Worm (Caenorhabditis elegans) whole organism, late embryonic: ENCODE data around the gene sra-30.

Source experiments
- F13H6.1 ChIP-seq: sonication (generic microtip); optimal IDR thresholded peaks from 2 replicates; lab custom pipeline; 2016; ENCODE audit warnings: missing genetic modification characterization, missing compliant biosample characterization
- K02D7.2 ChIP-seq: sonication (generic microtip); optimal IDR thresholded peaks from 2 replicates; lab custom pipeline; 2017; ENCODE audit warnings: mild to moderate bottlenecking, missing genetic modification characterization, missing compliant biosample characterization
- K09A11.1 ChIP-seq: sonication (generic microtip); optimal IDR thresholded peaks from 2 replicates; lab custom pipeline; 2017; ENCODE audit warnings: antibody characterized with exemption, mild to moderate bottlenecking, missing genetic modification characterization, missing compliant biosample characterization; ENCODE audit not compliant: insufficient read depth
- Y22D7AL.16 ChIP-seq: sonication (generic microtip); optimal IDR thresholded peaks from 2 replicates; lab custom pipeline; 2016; ENCODE audit warnings: missing genetic modification characterization, missing compliant biosample characterization
- ceh-18 ChIP-seq: sonication (generic microtip); optimal IDR thresholded peaks from 2 replicates; lab custom pipeline; 2016; ENCODE audit warnings: missing genetic modification characterization, missing compliant biosample characterization
- ceh-22 ChIP-seq: sonication (generic microtip); optimal IDR thresholded peaks from 2 replicates; lab custom pipeline; 2017; ENCODE audit warnings: missing biosample characterization, missing genetic modification characterization
- ceh-34 ChIP-seq: sonication (generic microtip); optimal IDR thresholded peaks from 2 replicates; lab custom pipeline; 2016; ENCODE audit warnings: mild to moderate bottlenecking, missing genetic modification characterization, missing compliant biosample characterization
- ceh-6 ChIP-seq: fragments of 200-800 bp; sonication (Bioruptor generic); optimal IDR thresholded peaks from 2 replicates; lab custom pipeline; 2018; ENCODE audit warnings: mild to moderate bottlenecking, missing genetic modification characterization, missing compliant biosample characterization
- ceh-9 ChIP-seq: sonication (generic microtip); optimal IDR thresholded peaks from 2 replicates; lab custom pipeline; 2016; ENCODE audit warnings: mild to moderate bottlenecking, missing genetic modification characterization, inconsistent platforms, missing compliant biosample characterization
- dmd-4 ChIP-seq: sonication (generic microtip); optimal IDR thresholded peaks from 2 replicates; lab custom pipeline; 2016; ENCODE audit warnings: borderline replicate concordance, missing genetic modification characterization, missing compliant biosample characterization
- ets-4 ChIP-seq: sonication (generic microtip); optimal IDR thresholded peaks from 2 replicates; lab custom pipeline; 2016; ENCODE audit warnings: missing genetic modification characterization, missing compliant biosample characterization
- fax-1 ChIP-seq: sonication (generic microtip); optimal IDR thresholded peaks from 2 replicates; lab custom pipeline; 2016; ENCODE audit warnings: missing genotype, missing genetic modification characterization, missing compliant biosample characterization
- fkh-10 ChIP-seq: fragments of 150-350 bp; optimal IDR thresholded peaks from 2 replicates; lab custom pipeline; 2014; ENCODE audit warnings: missing biosample characterization, missing genetic modification reagents, missing genetic modification characterization
- fkh-6 ChIP-seq: sonication (generic microtip); optimal IDR thresholded peaks from 2 replicates; lab custom pipeline; 2016; ENCODE audit warnings: missing genetic modification characterization, missing compliant biosample characterization
- hlh-13 ChIP-seq: fragments of 200-800 bp; sonication (Bioruptor generic); optimal IDR thresholded peaks from 2 replicates; lab custom pipeline; 2018; ENCODE audit warnings: mild to moderate bottlenecking, missing genetic modification characterization, missing compliant biosample characterization
- lim-6 ChIP-seq: sonication (generic microtip); optimal IDR thresholded peaks from 2 replicates; lab custom pipeline; 2016; ENCODE audit warnings: missing genetic modification characterization, missing compliant biosample characterization
- lin-11 ChIP-seq: fragments of 200-800 bp; sonication (Bioruptor generic); optimal IDR thresholded peaks from 2 replicates; lab custom pipeline; 2018; ENCODE audit warnings: mild to moderate bottlenecking, missing genetic modification characterization, missing compliant biosample characterization
- madf-2 ChIP-seq: sonication (generic microtip); optimal IDR thresholded peaks from 2 replicates; lab custom pipeline; 2017; ENCODE audit warnings: missing genetic modification characterization, missing compliant biosample characterization
- mec-3 ChIP-seq: sonication (generic microtip); optimal IDR thresholded peaks from 2 replicates; lab custom pipeline; 2016; ENCODE audit warnings: borderline replicate concordance, missing genetic modification characterization, missing compliant biosample characterization
- nfya-1 ChIP-seq: sonication (generic microtip); optimal IDR thresholded peaks from 2 replicates; lab custom pipeline; 2017; ENCODE audit warnings: missing genetic modification characterization, mild to moderate bottlenecking, missing compliant biosample characterization, antibody characterized with exemption, moderate library complexity
- pat-9 ChIP-seq: fragments of 200-800 bp; sonication (Bioruptor generic); optimal IDR thresholded peaks from 2 replicates; lab custom pipeline; 2018; ENCODE audit warnings: mild to moderate bottlenecking, missing genetic modification characterization, moderate library complexity, missing compliant biosample characterization
- pax-1 ChIP-seq: fragments of 150-350 bp; optimal IDR thresholded peaks from 2 replicates; lab custom pipeline; 2014; ENCODE audit warnings: missing biosample characterization, missing genetic modification characterization
- pha-2 ChIP-seq: sonication (generic microtip); optimal IDR thresholded peaks from 2 replicates; lab custom pipeline; 2017; ENCODE audit warnings: mild to moderate bottlenecking, missing genetic modification characterization, missing compliant biosample characterization
- pqm-1 ChIP-seq: sonication (generic microtip); optimal IDR thresholded peaks from 2 replicates; lab custom pipeline; 2016; ENCODE audit warnings: missing genetic modification characterization, missing compliant biosample characterization
- pros-1 ChIP-seq: fragments of 150-350 bp; optimal IDR thresholded peaks from 2 replicates; lab custom pipeline; 2014; ENCODE audit warnings: missing biosample characterization, missing genetic modification reagents, missing genetic modification characterization
- ref-2 ChIP-seq: sonication (generic microtip); optimal IDR thresholded peaks from 2 replicates; lab custom pipeline; 2016; ENCODE audit warnings: missing genetic modification characterization, missing compliant biosample characterization
- sdc-2 ChIP-seq: sonication (generic microtip); optimal IDR thresholded peaks from 2 replicates; lab custom pipeline; 2016; ENCODE audit warnings: missing genotype, missing genetic modification characterization, missing compliant biosample characterization
- sox-2 ChIP-seq: fragments of 200-800 bp; sonication (Bioruptor generic); IDR thresholded peaks from 2 replicates; pipeline ENCODE4 v1.3.6; 2022; ENCODE audit warnings: missing genetic modification reagents, missing genetic modification characterization, missing compliant biosample characterization
- syd-9 ChIP-seq: sonication (generic microtip); optimal IDR thresholded peaks from 2 replicates; lab custom pipeline; 2016; ENCODE audit warnings: mild to moderate bottlenecking, missing genetic modification characterization, moderate library complexity, missing compliant biosample characterization
- ttx-3 ChIP-seq: sonication (generic microtip); optimal IDR thresholded peaks from 2 replicates; lab custom pipeline; 2016; ENCODE audit warnings: missing genetic modification reagents, missing genetic modification characterization, missing compliant biosample characterization
- unc-3 ChIP-seq, 2 experiments: fragments of 200-800 bp in 1 of 2; sonication (Bioruptor generic) in 1 of 2; sonication (generic microtip) in 1 of 2; conservative IDR thresholded peaks in 1 of 2; optimal IDR thresholded peaks in 1 of 2; 2 replicates each; pipeline versions ENCODE4 v1.3.6 to Lab custom; 2016 to 2022; ENCODE audit warnings: missing compliant biosample characterization in 2 of 2, missing genetic modification characterization in 2 of 2, missing genetic modification reagents in 1 of 2
- unc-42 ChIP-seq: sonication (generic microtip); optimal IDR thresholded peaks from 2 replicates; lab custom pipeline; 2016; ENCODE audit warnings: missing genotype, missing genetic modification characterization, missing compliant biosample characterization
- ztf-16 ChIP-seq: sonication (generic microtip); optimal IDR thresholded peaks from 2 replicates; lab custom pipeline; 2017; ENCODE audit warnings: missing genetic modification characterization, missing compliant biosample characterization

Gene sra-30

DNA sequence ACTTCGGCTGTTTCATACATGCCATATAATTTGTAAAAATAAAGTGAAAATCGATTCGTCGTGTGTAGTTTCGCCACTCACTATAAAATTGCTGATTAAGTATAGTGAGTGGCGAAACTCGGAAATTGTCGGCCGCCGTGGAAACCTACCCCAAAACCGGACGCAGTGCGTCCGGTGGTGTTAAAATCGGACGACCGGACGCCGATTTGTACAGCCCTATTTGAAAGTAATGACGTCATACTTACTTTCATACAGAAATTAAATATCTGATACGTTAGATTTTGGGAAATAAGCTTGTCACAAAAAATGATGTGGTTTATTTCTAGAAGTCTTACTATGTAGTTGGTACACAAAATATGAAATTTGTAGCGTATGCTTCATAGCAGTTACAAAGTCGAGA, 31.4 kb upstream of the sra-30 start:
- no peak for TF ChIP-seq F13H6.1
- TF ChIP-seq pat-9 (tag; lab: Kevin White, UChicago), result no peak

DNA sequence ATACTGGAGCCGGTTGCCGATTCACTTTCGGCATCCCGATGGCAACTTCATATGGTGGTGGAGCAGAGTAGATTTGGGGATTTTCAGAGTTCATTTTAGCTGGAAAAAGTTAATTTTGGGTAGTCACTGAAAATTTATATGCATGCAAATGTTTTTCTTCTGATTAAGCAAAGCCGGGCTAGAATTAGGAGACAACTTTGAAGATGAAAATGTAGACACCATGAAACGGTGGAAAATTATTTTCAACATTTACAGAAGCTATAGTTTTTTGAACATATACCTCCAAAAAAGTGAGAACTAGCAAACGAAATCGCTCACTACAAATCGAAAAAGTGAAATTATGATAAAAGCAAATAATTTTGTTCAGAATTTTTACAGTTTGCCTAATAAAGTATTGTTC, 17.4 kb upstream of the sra-30 start, which contains the start of gene Y40H7A.11:
Gene Y40H7A.11 (minus strand): TSS at position 101 of the 400 bp plus-strand sequence.
- TF ChIP-seq fkh-10 (GFP tag; lab: Kevin White, UChicago) (no peak), unc-3 (GFP tag; conservative IDR thresholded peaks at IDR 0.05; lab: Robert Waterston, UW) (no peak), unc-3 (tag; optimal IDR thresholded peaks at IDR 0.05; lab: Kevin White, UChicago) (no peak), sdc-2 (tag; lab: Kevin White, UChicago) (no peak), fkh-6 (tag; lab: Kevin White, UChicago) (no peak)

DNA sequence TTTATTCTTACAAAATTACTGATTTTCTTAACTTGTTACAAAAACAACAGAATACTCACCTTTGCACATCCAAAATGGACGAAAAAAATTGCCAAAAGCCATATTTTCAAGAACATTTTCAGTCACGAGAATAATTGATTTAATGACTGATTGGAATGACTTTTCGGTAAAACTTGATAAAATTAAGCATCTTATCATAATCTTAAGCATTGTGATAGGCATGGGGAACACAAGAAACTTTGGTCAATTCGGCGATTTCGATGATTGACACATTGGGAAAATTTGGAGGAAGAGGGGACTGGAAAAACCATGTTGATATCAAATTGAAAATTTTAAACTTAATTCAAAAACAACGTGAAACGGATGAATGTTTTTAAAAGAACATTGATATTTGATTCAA, 12.6 kb upstream of the sra-30 start, which contains the start of gene Y40H7A.10:
Gene Y40H7A.10 (minus strand): TSS at position 128 of the 400 bp plus-strand sequence.
- TF ChIP-seq ceh-22 (tag; lab: Kevin White, UChicago) (no peak), mec-3 (no peak), unc-42 (tag; lab: Kevin White, UChicago) (no peak), ceh-9 (tag; lab: Kevin White, UChicago) (no peak)
- TF ChIP-seq, all 69 proteins: peak for 0

- TF ChIP-seq ceh-22 (tag; lab: Kevin White, UChicago), result no peak
- no peak for TF ChIP-seq lim-6
- TF ChIP-seq K02D7.2 (tag; lab: Kevin White, UChicago), result no peak
- no peak for TF ChIP-seq pqm-1
- no peak for TF ChIP-seq dmd-4 (tag; lab: Kevin White, UChicago)
- TF ChIP-seq ets-4 (tag; lab: Kevin White, UChicago), result no peak
- TF ChIP-seq lin-11 (tag; lab: Kevin White, UChicago), result no peak
Measured at ce11 chrIV:15214694-15215093, 11.9 kb upstream of the sra-30 start.

- TF ChIP-seq hlh-13 (GFP tag; lab: Kevin White, UChicago) (no peak), syd-9 (tag; lab: Kevin White, UChicago) (no peak), K02D7.2 (tag; lab: Kevin White, UChicago) (no peak), nfya-1 (tag; lab: Kevin White, UChicago) (no peak), pat-9 (tag; lab: Kevin White, UChicago) (no peak), pha-2 (no peak), pros-1 (tag; lab: Kevin White, UChicago) (no peak), ttx-3 (tag; lab: Kevin White, UChicago) (no peak)
Measured at ce11 chrIV:15210482-15210881, 7.7 kb upstream of the sra-30 start.

- TF ChIP-seq Y22D7AL.16 (no peak), fax-1 (tag; lab: Kevin White, UChicago) (no peak), F13H6.1 (no peak), K02D7.2 (tag; lab: Kevin White, UChicago) (no peak), pax-1 (tag; lab: Kevin White, UChicago) (no peak), K09A11.1 (tag; lab: Kevin White, UChicago) (no peak), ceh-6 (GFP tag; lab: Kevin White, UChicago) (no peak), lim-6 (no peak), ceh-18 (no peak), madf-2 (tag; lab: Kevin White, UChicago) (no peak), lin-11 (tag; lab: Kevin White, UChicago) (no peak), ttx-3 (tag; lab: Kevin White, UChicago) (no peak), ceh-34 (no peak), ref-2 (tag; lab: Kevin White, UChicago) (no peak), sox-2 (GFP tag; lab: Robert Waterston, UW) (no peak), ztf-16 (tag; lab: Kevin White, UChicago) (no peak)
Measured at ce11 chrIV:15206649-15207048, 3.8 kb upstream of the sra-30 start.
